Worm (Caenorhabditis elegans): Measurements from ENCODE around the gene F26C11.4.
"Not testable (repeated sequence)": the region's sequence is repeated elsewhere in the genome, so short reads cannot be mapped to it uniquely, and the experiment has no call there.

DNA sequence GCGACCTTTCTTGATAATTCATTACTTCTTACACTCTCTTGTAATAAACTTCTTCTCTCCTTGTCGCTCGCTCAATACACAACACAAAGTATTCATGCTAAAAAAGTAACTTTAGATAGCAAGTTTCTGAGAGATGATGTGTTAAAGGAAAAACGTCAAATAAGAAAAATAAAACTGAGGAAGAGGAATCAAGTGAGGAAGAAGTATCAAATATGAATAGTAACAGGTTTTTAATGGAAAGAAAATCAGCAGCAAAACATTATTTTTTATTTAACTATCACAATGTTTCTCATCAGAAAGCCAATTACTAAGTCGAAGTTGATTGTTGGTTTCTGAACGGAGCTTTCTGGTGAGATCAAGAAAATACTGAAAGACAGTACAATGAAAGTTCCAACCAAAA is 49.7 kb downstream of the F26C11.4 start, which contains the start of gene chil-1:
- TF ChIP-seq tab-1 (GFP tag; IDR thresholded peaks at IDR 0.05); klf-2 (GFP tag; conservative IDR thresholded peaks at IDR 0.05): not testable (repeated sequence)
